Worm (Caenorhabditis elegans) whole organism, mixed stage, embryonic: ENCODE data around the gene srbc-51.

Source experiments
- M03D4.4 ChIP-seq: sonication (generic microtip); optimal IDR thresholded peaks from 2 replicates; lab custom pipeline; 2017; ENCODE audit warnings: mild to moderate bottlenecking, missing genetic modification characterization, missing compliant biosample characterization
- bed-3 ChIP-seq: fragments of 200-800 bp; sonication (Bioruptor generic); optimal IDR thresholded peaks from 3 replicates; lab custom pipeline; 2018; ENCODE audit warnings: mild to moderate bottlenecking, missing genetic modification characterization, moderate library complexity, missing compliant biosample characterization
- blmp-1 ChIP-seq: fragments of 150-350 bp; optimal IDR thresholded peaks from 2 replicates; lab custom pipeline; 2014; ENCODE audit warnings: missing biosample characterization, missing genetic modification characterization
- ceh-39 ChIP-seq: fragments of 150-350 bp; optimal IDR thresholded peaks from 2 replicates; lab custom pipeline; 2014; ENCODE audit warnings: missing biosample characterization, missing genetic modification characterization
- ceh-83 ChIP-seq: fragments of 200-800 bp; sonication (Bioruptor generic); optimal IDR thresholded peaks from 2 replicates; lab custom pipeline; 2018; ENCODE audit warnings: mild to moderate bottlenecking, missing genetic modification characterization, missing compliant biosample characterization
- ces-1 ChIP-seq: fragments of 150-350 bp; optimal IDR thresholded peaks from 2 replicates; lab custom pipeline; 2014; ENCODE audit warnings: missing biosample characterization, missing genetic modification reagents, missing genetic modification characterization
- cnd-1 ChIP-seq: fragments of 200-800 bp; sonication (Bioruptor generic); optimal IDR thresholded peaks from 2 replicates; lab custom pipeline; 2018; ENCODE audit warnings: mild to moderate bottlenecking, missing genetic modification characterization, missing compliant biosample characterization
- drap-1 ChIP-seq: fragments of 200-800 bp; sonication (Bioruptor generic); optimal IDR thresholded peaks from 3 replicates; lab custom pipeline; 2018; ENCODE audit warnings: mild to moderate bottlenecking, missing genetic modification characterization, missing compliant biosample characterization
- elt-1 ChIP-seq: sonication (generic microtip); optimal IDR thresholded peaks from 2 replicates; lab custom pipeline; 2017; ENCODE audit warnings: missing genetic modification characterization, mild to moderate bottlenecking, missing compliant biosample characterization, antibody characterized with exemption, moderate library complexity, borderline replicate concordance; ENCODE audit not compliant: insufficient read depth
- elt-3 ChIP-seq: fragments of 150-350 bp; optimal IDR thresholded peaks from 2 replicates; lab custom pipeline; 2014; ENCODE audit warnings: missing biosample characterization, missing genetic modification characterization
- flh-1 ChIP-seq: fragments of 200-800 bp; sonication (Bioruptor generic); optimal IDR thresholded peaks from 2 replicates; lab custom pipeline; 2018; ENCODE audit warnings: mild to moderate bottlenecking, missing genetic modification characterization, moderate library complexity, missing compliant biosample characterization
- hlh-1 ChIP-seq: fragments of 150-350 bp; optimal IDR thresholded peaks from 2 replicates; lab custom pipeline; 2014; ENCODE audit warnings: missing biosample characterization, missing genetic modification reagents, missing genetic modification characterization
- lin-13 ChIP-seq: fragments of 150-350 bp; optimal IDR thresholded peaks from 2 replicates; lab custom pipeline; 2014; ENCODE audit warnings: missing biosample characterization, missing genetic modification characterization
- lin-32 ChIP-seq: fragments of 200-800 bp; sonication (Bioruptor generic); optimal IDR thresholded peaks from 2 replicates; lab custom pipeline; 2018; ENCODE audit warnings: mild to moderate bottlenecking, missing genetic modification characterization, missing compliant biosample characterization
- lsy-2 ChIP-seq: fragments of 150-350 bp; optimal IDR thresholded peaks from 2 replicates; lab custom pipeline; 2014; ENCODE audit warnings: missing biosample characterization, missing genetic modification characterization
- mab-5 ChIP-seq: fragments of 150-350 bp; optimal IDR thresholded peaks from 2 replicates; lab custom pipeline; 2014; ENCODE audit warnings: missing biosample characterization, missing genetic modification characterization
- mep-1 ChIP-seq: fragments of 150-350 bp; optimal IDR thresholded peaks from 2 replicates; lab custom pipeline; 2017; ENCODE audit warnings: missing biosample characterization, missing genetic modification reagents, missing genetic modification characterization, inconsistent platforms
- mls-2 ChIP-seq: sonication (generic microtip); optimal IDR thresholded peaks from 2 replicates; lab custom pipeline; 2016; ENCODE audit warnings: mild to moderate bottlenecking, missing genetic modification characterization, moderate library complexity, missing compliant biosample characterization
- nhr-12 ChIP-seq: fragments of 150-350 bp; optimal IDR thresholded peaks from 2 replicates; lab custom pipeline; 2014; ENCODE audit warnings: missing biosample characterization, missing genetic modification characterization
- nhr-2 ChIP-seq: fragments of 150-350 bp; optimal IDR thresholded peaks from 2 replicates; lab custom pipeline; 2014; ENCODE audit warnings: missing biosample characterization, missing genetic modification characterization
- nhr-237 ChIP-seq: fragments of 150-350 bp; optimal IDR thresholded peaks from 2 replicates; lab custom pipeline; 2014; ENCODE audit warnings: missing biosample characterization, missing genetic modification characterization
- nhr-28 ChIP-seq: fragments of 150-350 bp; optimal IDR thresholded peaks from 2 replicates; lab custom pipeline; 2014; ENCODE audit warnings: missing biosample characterization, missing genetic modification characterization
- nhr-76 ChIP-seq: sonication (generic microtip); optimal IDR thresholded peaks from 2 replicates; lab custom pipeline; 2017; ENCODE audit warnings: missing biosample characterization, missing genetic modification characterization
- pha-4 ChIP-seq: fragments of 150-350 bp; optimal IDR thresholded peaks from 2 replicates; lab custom pipeline; 2018; ENCODE audit warnings: missing biosample characterization, missing genetic modification reagents, missing genetic modification characterization
- sem-2 ChIP-seq: fragments of 200-800 bp; sonication (Bioruptor generic); optimal IDR thresholded peaks from 2 replicates; lab custom pipeline; 2018; ENCODE audit warnings: mild to moderate bottlenecking, missing genetic modification characterization, missing compliant biosample characterization
- snpc-4 ChIP-seq: fragments of 150-350 bp; optimal IDR thresholded peaks from 2 replicates; lab custom pipeline; 2014; ENCODE audit warnings: missing biosample characterization, missing genetic modification characterization
- sptf-1 ChIP-seq: sonication (generic microtip); optimal IDR thresholded peaks from 2 replicates; lab custom pipeline; 2017; ENCODE audit warnings: mild to moderate bottlenecking, missing genetic modification characterization, moderate library complexity, missing compliant biosample characterization
- tbx-8 ChIP-seq: fragments of 200-800 bp; sonication (Bioruptor generic); optimal IDR thresholded peaks from 2 replicates; lab custom pipeline; 2018; ENCODE audit warnings: mild to moderate bottlenecking, missing genetic modification characterization, moderate library complexity, missing compliant biosample characterization
- unc-120 ChIP-seq: sonication (generic microtip); optimal IDR thresholded peaks from 2 replicates; lab custom pipeline; 2017; ENCODE audit warnings: missing genetic modification characterization, missing compliant biosample characterization; ENCODE audit not compliant: poor library complexity, severe bottlenecking
- unc-39 ChIP-seq: fragments of 150-350 bp; optimal IDR thresholded peaks from 2 replicates; lab custom pipeline; 2014; ENCODE audit warnings: missing biosample characterization, missing genetic modification characterization
- unc-62 ChIP-seq: fragments of 150-350 bp; optimal IDR thresholded peaks from 2 replicates; lab custom pipeline; 2014; ENCODE audit warnings: missing biosample characterization, missing genetic modification reagents, missing genetic modification characterization
- zip-8 ChIP-seq: fragments of 150-350 bp; optimal IDR thresholded peaks from 2 replicates; lab custom pipeline; 2014; ENCODE audit warnings: missing biosample characterization, missing genetic modification characterization
- ztf-11 ChIP-seq: fragments of 150-350 bp; optimal IDR thresholded peaks from 2 replicates; lab custom pipeline; 2014; ENCODE audit warnings: missing biosample characterization, missing genetic modification characterization

Gene srbc-51

ce11 chrV:15826110-15826509 is at the start of gene srbc-51:
Gene srbc-51, plus strand, starts transcription at chrV:15826410.
- no peak for TF ChIP-seq unc-62 (GFP tag; lab: Kevin White, UChicago)

DNA sequence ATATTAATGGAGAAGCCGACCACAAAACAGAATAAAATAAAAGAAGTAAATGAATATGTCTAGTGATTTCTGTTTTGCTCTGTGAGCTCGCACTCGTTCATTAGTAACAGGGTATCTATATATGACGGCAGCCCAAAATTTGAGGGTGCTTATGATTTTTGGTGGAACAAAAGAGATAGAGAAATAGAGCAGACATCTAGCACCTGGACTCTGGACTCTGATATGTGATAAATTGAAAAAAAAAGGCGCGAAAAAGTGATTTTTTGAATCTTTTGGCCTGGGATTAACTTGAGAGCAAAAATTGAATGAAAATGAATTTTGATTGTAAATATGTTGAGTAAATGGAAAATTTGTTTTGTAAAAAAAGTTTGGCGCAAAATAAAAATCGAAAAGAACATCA is 49.6 kb upstream of the srbc-51 start, which contains the start of gene nhr-283:
TSS of gene nhr-283 (minus strand) at position 101 of the 400 bp plus-strand sequence.
- TF ChIP-seq ces-1: no peak
- no peak for TF ChIP-seq blmp-1 (tag; lab: Kevin White, UChicago)
- no peak for TF ChIP-seq sem-2 (GFP tag; lab: Kevin White, UChicago)
- no peak for TF ChIP-seq pha-4
- no peak for TF ChIP-seq mab-5 (tag; lab: Kevin White, UChicago)
- no peak for TF ChIP-seq cnd-1 (tag; lab: Kevin White, UChicago)
- no peak for TF ChIP-seq nhr-237 (tag; lab: Kevin White, UChicago)
- TF ChIP-seq nhr-76: no peak
- no peak for TF ChIP-seq bed-3 (GFP tag; lab: Kevin White, UChicago)
- TF ChIP-seq ztf-11 (tag; lab: Kevin White, UChicago): no peak
- no peak for TF ChIP-seq unc-120 (tag; lab: Kevin White, UChicago)
- no peak for TF ChIP-seq flh-1 (GFP tag; lab: Kevin White, UChicago)
- TF ChIP-seq lin-32 (GFP tag; lab: Kevin White, UChicago): no peak

ce11 chrV:15779128-15779729 is 47.0 kb upstream of the srbc-51 start, which contains the start of the genes nhr-285 and irld-52:
Gene nhr-285, minus strand, starts transcription at chrV:15779228.
Gene irld-52, plus strand, starts transcription at chrV:15779679.
- TF ChIP-seq elt-1 (tag; lab: Kevin White, UChicago): no peak
- TF ChIP-seq nhr-237 (tag; lab: Kevin White, UChicago): no peak

- TF ChIP-seq mls-2 (tag; lab: Kevin White, UChicago) (no peak), lsy-2 (tag; lab: Kevin White, UChicago) (no peak), pha-4 (no peak), lin-13 (tag; lab: Kevin White, UChicago) (no peak), elt-3 (tag; lab: Kevin White, UChicago) (no peak), nhr-2 (no peak), bed-3 (GFP tag; lab: Kevin White, UChicago) (no peak), sptf-1 (no peak), ceh-83 (GFP tag; lab: Kevin White, UChicago) (no peak), zip-8 (no peak), hlh-1 (tag; lab: Kevin White, UChicago) (no peak), M03D4.4 (tag; lab: Kevin White, UChicago) (no peak), ceh-39 (tag; lab: Kevin White, UChicago) (no peak), unc-39 (tag; lab: Kevin White, UChicago) (no peak), tbx-8 (GFP tag; lab: Kevin White, UChicago) (no peak), ztf-11 (tag; lab: Kevin White, UChicago) (no peak)
These were observed 45.1 kb upstream of the srbc-51 start, which contains the start of gene T26E4.2 for ce11 chrV:15781086-15781485. Gene T26E4.2, plus strand, starts transcription at chrV:15781386.

ce11 chrV:15782494-15782893 is 43.7 kb upstream of the srbc-51 start, which contains the start of gene T26E4.3:
Gene T26E4.3, plus strand, starts transcription at chrV:15782794.
- TF ChIP-seq lin-32 (GFP tag; lab: Kevin White, UChicago): no peak
- TF ChIP-seq nhr-28 (tag; lab: Kevin White, UChicago): no peak
- no peak for TF ChIP-seq hlh-1 (tag; lab: Kevin White, UChicago)
- TF ChIP-seq ceh-39 (tag; lab: Kevin White, UChicago): no peak
- no peak for TF ChIP-seq nhr-12 (tag; lab: Kevin White, UChicago)
- no peak for TF ChIP-seq mep-1
- no peak for TF ChIP-seq mab-5 (tag; lab: Kevin White, UChicago)
- no peak for TF ChIP-seq nhr-237 (tag; lab: Kevin White, UChicago)
- no peak for TF ChIP-seq lin-13 (tag; lab: Kevin White, UChicago)
- no peak for TF ChIP-seq snpc-4
- TF ChIP-seq cnd-1 (tag; lab: Kevin White, UChicago): no peak
- no peak for TF ChIP-seq blmp-1 (tag; lab: Kevin White, UChicago)
- TF ChIP-seq ces-1: no peak
- no peak for TF ChIP-seq drap-1
- no peak for TF ChIP-seq elt-1 (tag; lab: Kevin White, UChicago)
- TF ChIP-seq zip-8: no peak
- TF ChIP-seq unc-120 (tag; lab: Kevin White, UChicago): no peak
- TF ChIP-seq pha-4: no peak
- TF ChIP-seq ztf-11 (tag; lab: Kevin White, UChicago): no peak
- TF ChIP-seq, all 35 proteins: peak for 0
